Worm (Caenorhabditis elegans) whole organism, L4 larva: Measurements from ENCODE around the gene W03B1.5.

Experiments
- F26F4.8 ChIP-seq: fragments of 200-800 bp; sonication (Bioruptor generic); conservative IDR thresholded peaks from 2 replicates; pipeline ENCODE4 v1.3.6; 2022; ENCODE audit warnings: missing genetic modification characterization, missing compliant biosample characterization
- aly-2 ChIP-seq: sonication (generic microtip); optimal IDR thresholded peaks from 2 replicates; lab custom pipeline; 2018; ENCODE audit warnings: missing biosample characterization, missing genetic modification characterization
- arid-1 ChIP-seq: fragments of 200-800 bp; sonication (Bioruptor generic); conservative IDR thresholded peaks from 2 replicates; pipeline ENCODE4 v1.3.6; 2022; ENCODE audit warnings: missing genetic modification reagents, missing genetic modification characterization, missing compliant biosample characterization
- nhr-76 ChIP-seq: fragments of 150-350 bp; optimal IDR thresholded peaks from 2 replicates; lab custom pipeline; 2014; ENCODE audit warnings: missing biosample characterization, missing genetic modification characterization
- pqm-1 ChIP-seq: sonication (generic microtip); optimal IDR thresholded peaks from 2 replicates; lab custom pipeline; 2017; ENCODE audit warnings: missing biosample characterization, missing genetic modification characterization
- snpc-4 ChIP-seq: fragments of 150-350 bp; optimal IDR thresholded peaks from 2 replicates; lab custom pipeline; 2014; ENCODE audit warnings: missing biosample characterization, missing genetic modification characterization
- unc-39 ChIP-seq: sonication (generic microtip); optimal IDR thresholded peaks from 2 replicates; lab custom pipeline; 2017; ENCODE audit warnings: missing biosample characterization, missing genetic modification characterization

ce11 chrIV:4398420-4398819 is 50.2 kb downstream of the W03B1.5 start:
- TF ChIP-seq pqm-1 (no peak), F26F4.8 (GFP tag; lab: Robert Waterston, UW) (no peak), snpc-4 (no peak), arid-1 (GFP tag; lab: Robert Waterston, UW) (no peak), nhr-76 (tag; lab: Kevin White, UChicago) (no peak), aly-2 (tag; lab: Kevin White, UChicago) (no peak), unc-39 (no peak)
